Fruit fly (Drosophila melanogaster): ENCODE measurements around the gene Kaz-m1.
A peak's percentile ranks its signal among the peaks of the same experiment; 100 is the strongest.

The Kaz-m1 gene

DNA sequence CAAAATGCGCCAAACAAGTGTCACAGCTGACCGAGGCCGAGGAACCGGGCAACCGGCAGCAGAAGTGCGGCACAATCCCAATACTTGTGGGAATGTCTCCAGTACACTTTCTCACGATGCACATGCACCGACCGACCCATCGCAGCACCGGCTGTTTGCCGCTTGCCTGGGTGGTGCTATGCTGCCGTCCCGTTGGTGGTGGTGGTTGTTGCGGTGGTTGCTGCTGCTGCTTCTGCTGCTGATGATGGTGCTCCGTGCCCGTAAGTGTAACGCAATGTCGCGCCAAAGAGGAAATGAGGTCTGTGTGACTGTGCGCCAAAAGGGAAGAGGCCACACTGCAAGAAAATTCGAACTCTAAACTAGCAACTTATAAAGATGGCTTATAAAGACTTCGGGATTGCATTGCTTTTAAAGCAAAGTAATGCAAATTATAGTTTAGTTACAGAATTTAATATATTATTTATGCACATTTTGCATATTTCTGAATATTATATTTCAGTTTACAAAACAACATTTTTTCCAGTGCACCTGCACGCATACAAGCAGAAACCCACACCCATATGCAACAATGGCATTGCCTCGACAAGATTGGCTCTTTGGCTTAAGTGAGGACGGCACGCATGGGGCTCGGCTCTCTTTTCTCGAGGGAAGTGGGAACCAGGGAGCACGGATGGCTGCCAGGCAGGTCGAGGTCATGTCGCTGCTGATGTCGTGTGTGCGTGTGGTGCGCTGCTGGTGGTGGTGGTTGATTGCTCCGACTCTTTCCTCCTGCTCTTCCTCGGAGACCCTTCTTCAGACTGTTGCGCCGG lies 18.1 kb upstream of the Kaz-m1 start, which contains the start of gene CG43116 (continued):
- no peak for TF ChIP-seq GATAd (GFP tag; optimal IDR thresholded peaks at IDR 0.05)

DNA sequence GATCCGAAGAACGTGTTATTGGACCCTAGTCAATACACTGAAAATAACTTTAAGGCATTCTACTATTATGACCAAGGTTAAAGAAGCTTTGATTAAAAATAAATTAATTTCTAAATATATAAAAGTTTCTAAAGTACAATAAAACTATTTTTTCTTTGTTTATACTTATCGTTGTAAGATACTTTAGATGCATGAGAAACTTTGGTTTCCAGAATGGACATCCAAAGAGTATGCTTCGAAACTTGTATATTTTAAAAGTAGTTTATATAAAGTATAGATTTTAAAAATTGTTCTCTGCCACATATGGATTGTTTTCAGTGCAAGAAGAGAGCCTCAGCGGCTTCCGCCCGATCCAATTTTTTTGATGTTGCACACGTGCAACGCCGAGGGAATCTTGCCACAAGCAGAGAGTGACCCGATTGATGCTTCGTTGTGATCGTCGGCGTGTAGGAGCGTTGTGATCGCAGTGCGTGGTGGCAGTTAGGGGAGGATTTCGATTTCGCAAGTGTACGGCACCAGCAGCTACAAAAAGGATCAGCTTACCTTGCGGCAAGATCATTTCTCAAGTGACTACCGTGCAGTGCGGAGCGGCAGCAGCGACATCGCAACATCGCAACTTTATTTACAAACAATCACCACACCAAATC lies 17.3 kb upstream of the Kaz-m1 start:
- TF ChIP-seq jim (GFP tag; optimal IDR thresholded peaks at IDR 0.05): no peak
- TF ChIP-seq h (GFP tag; optimal IDR thresholded peaks at IDR 0.05): peak; percentile 83
- peak; percentile 56 for TF ChIP-seq ey (GFP tag; optimal IDR thresholded peaks at IDR 0.05)
- no peak for TF ChIP-seq CG32264 (GFP tag; optimal IDR thresholded peaks at IDR 0.05)
- TF ChIP-seq CrebA (GFP tag; optimal IDR thresholded peaks at IDR 0.05; ENCODE audit: borderline replicate concordance): no peak
- TF ChIP-seq GATAd (GFP tag; optimal IDR thresholded peaks at IDR 0.05): no peak
- TF ChIP-seq Hr78 (GFP tag; optimal IDR thresholded peaks at IDR 0.05): no peak
- TF ChIP-seq usp (GFP tag; optimal IDR thresholded peaks at IDR 0.05): no peak
- peak; percentile 60 for TF ChIP-seq Hnf4 (GFP tag; optimal IDR thresholded peaks at IDR 0.05)
- peak; percentile 32 for TF ChIP-seq br (GFP tag; optimal IDR thresholded peaks at IDR 0.05)
- TF ChIP-seq dl (GFP tag; optimal IDR thresholded peaks at IDR 0.05; ENCODE audit: insufficient read depth in 1 of 2, partially characterized antibody in 2 of 2): no peak
- no peak for TF ChIP-seq Dif (GFP tag; optimal IDR thresholded peaks at IDR 0.05; ENCODE audit: partially characterized antibody)
- TF ChIP-seq Jra (GFP tag; optimal IDR thresholded peaks at IDR 0.05): no peak
- no peak for TF ChIP-seq Myc (optimal IDR thresholded peaks at IDR 0.05)
- no peak for TF ChIP-seq pan (optimal IDR thresholded peaks at IDR 0.05)
- peak; percentile 69 for TF ChIP-seq sage (GFP tag; optimal IDR thresholded peaks at IDR 0.05)
- TF ChIP-seq dsf (GFP tag; optimal IDR thresholded peaks at IDR 0.05; ENCODE audit: borderline replicate concordance): no peak
- peak; percentile 80 for TF ChIP-seq fru (GFP tag; optimal IDR thresholded peaks at IDR 0.05)
- no peak for TF ChIP-seq tai (GFP tag; optimal IDR thresholded peaks at IDR 0.05)
- TF ChIP-seq foxo (GFP tag; optimal IDR thresholded peaks at IDR 0.05): peak in 1 of 2 experiments; percentile 87
- peak; percentile 96 for TF ChIP-seq Sp1 (GFP tag; optimal IDR thresholded peaks at IDR 0.05)
- peak; percentile 86 for TF ChIP-seq dmrt93B (GFP tag; optimal IDR thresholded peaks at IDR 0.05)
- TF ChIP-seq Abd-B (GFP tag; optimal IDR thresholded peaks at IDR 0.05): no peak
- TF ChIP-seq OdsH (GFP tag; optimal IDR thresholded peaks at IDR 0.05): peak; percentile 89
- peak; percentile 93 for TF ChIP-seq HLH106 (tag; optimal IDR thresholded peaks at IDR 0.05)
- TF ChIP-seq brk (GFP tag; optimal IDR thresholded peaks at IDR 0.05): peak; percentile 64
- TF ChIP-seq Vsx2 (GFP tag; optimal IDR thresholded peaks at IDR 0.05; ENCODE audit: partially characterized antibody): no peak
- peak; percentile 72 for TF ChIP-seq CG9705 (GFP tag; optimal IDR thresholded peaks at IDR 0.05)
- peak; percentile 52 for TF ChIP-seq Rel (GFP tag; optimal IDR thresholded peaks at IDR 0.05)
- peak; percentile 51 for TF ChIP-seq Rel (tag; optimal IDR thresholded peaks at IDR 0.05)
- TF ChIP-seq sv (GFP tag; optimal IDR thresholded peaks at IDR 0.05): no peak
- TF ChIP-seq Hr83 (GFP tag; optimal IDR thresholded peaks at IDR 0.05; ENCODE audit: poor library complexity, severe bottlenecking): no peak
- TF ChIP-seq rgr (GFP tag; optimal IDR thresholded peaks at IDR 0.05): peak; percentile 86
- peak; percentile 2 for TF ChIP-seq woc (GFP tag; optimal IDR thresholded peaks at IDR 0.05)
- peak; percentile 85 for TF ChIP-seq psq (GFP tag; optimal IDR thresholded peaks at IDR 0.05)
- no peak for TF ChIP-seq Dfd (GFP tag; optimal IDR thresholded peaks at IDR 0.05)
- TF ChIP-seq lola (GFP tag; optimal IDR thresholded peaks at IDR 0.05): no peak
- TF ChIP-seq N (GFP tag; optimal IDR thresholded peaks at IDR 0.05): no peak
- TF ChIP-seq Mio (GFP tag; optimal IDR thresholded peaks at IDR 0.05): no peak

Data from whole organism, wandering third instar larva.